Worm (Caenorhabditis elegans) whole organism, L4 larva: Measurements from ENCODE around the gene C06C3.4.

Experiments used
- F10B5.3 ChIP-seq: sonication (generic microtip); optimal IDR thresholded peaks from 2 replicates; lab custom pipeline; 2016; ENCODE audit warnings: mild to moderate bottlenecking, missing genetic modification characterization, missing compliant biosample characterization
- F37D6.2 ChIP-seq: sonication (generic microtip); optimal IDR thresholded peaks from 2 replicates; lab custom pipeline; 2016; ENCODE audit warnings: mild to moderate bottlenecking, missing genetic modification characterization, missing compliant biosample characterization
- R02D3.7 ChIP-seq: fragments of 150-350 bp; sonication (generic microtip); optimal IDR thresholded peaks from 3 replicates; lab custom pipeline; 2014; ENCODE audit warnings: missing biosample characterization, missing genetic modification characterization
- Y48G9A.11 ChIP-seq: fragments of 200-800 bp; sonication (Bioruptor generic); IDR thresholded peaks from 2 replicates; pipeline ENCODE4 v1.3.6; 2022; ENCODE audit warnings: missing genetic modification reagents, missing genetic modification characterization, missing compliant biosample characterization
- Y75B8A.6 ChIP-seq: fragments of 200-800 bp; sonication (Bioruptor generic); IDR thresholded peaks from 2 replicates; pipeline ENCODE4 v1.3.6; 2022; ENCODE audit warnings: missing genetic modification reagents, missing genetic modification characterization, missing compliant biosample characterization
- ZK337.2 ChIP-seq: fragments of 200-800 bp; sonication (Bioruptor generic); IDR thresholded peaks from 2 replicates; pipeline ENCODE4 v1.3.6; 2022; ENCODE audit warnings: missing genetic modification reagents, missing genetic modification characterization, missing compliant biosample characterization
- aly-2 ChIP-seq: sonication (generic microtip); optimal IDR thresholded peaks from 2 replicates; lab custom pipeline; 2018; ENCODE audit warnings: missing biosample characterization, missing genetic modification characterization
- ceh-32 ChIP-seq: sonication (generic microtip); optimal IDR thresholded peaks from 2 replicates; lab custom pipeline; 2016; ENCODE audit warnings: mild to moderate bottlenecking, missing genetic modification characterization, missing compliant biosample characterization; ENCODE audit not compliant: poor library complexity
- ceh-62 ChIP-seq: sonication (generic microtip); optimal IDR thresholded peaks from 2 replicates; lab custom pipeline; 2017; ENCODE audit warnings: missing biosample characterization, missing genetic modification characterization
- daf-16 ChIP-seq, 3 experiments: sonication (generic microtip); optimal IDR thresholded peaks; 2 replicates each; lab custom pipeline; 2016 to 2017; ENCODE audit warnings: missing genetic modification characterization in 3 of 3, missing genetic modification reagents in 3 of 3, mild to moderate bottlenecking in 2 of 3, missing compliant biosample characterization in 2 of 3, missing biosample characterization in 1 of 3, moderate library complexity in 1 of 3
- fkh-10 ChIP-seq: fragments of 150-350 bp; optimal IDR thresholded peaks from 2 replicates; lab custom pipeline; 2014; ENCODE audit warnings: missing biosample characterization, missing genetic modification reagents, missing genetic modification characterization
- hlh-30 ChIP-seq: sonication (generic microtip); optimal IDR thresholded peaks from 2 replicates; lab custom pipeline; 2017; ENCODE audit warnings: antibody characterized with exemption, mild to moderate bottlenecking, missing genetic modification characterization, missing compliant biosample characterization; ENCODE audit not compliant: insufficient read depth
- lim-7 ChIP-seq: fragments of 200-800 bp; sonication (Bioruptor generic); IDR thresholded peaks from 2 replicates; pipeline ENCODE4 v1.3.6; 2022; ENCODE audit warnings: missing genetic modification characterization, missing compliant biosample characterization
- lin-13 ChIP-seq: fragments of 150-350 bp; optimal IDR thresholded peaks from 2 replicates; lab custom pipeline; 2014; ENCODE audit warnings: missing biosample characterization, missing genetic modification reagents, missing genetic modification characterization
- madf-5 ChIP-seq, 2 experiments: fragments of 200-800 bp; sonication (Bioruptor generic); IDR thresholded peaks; 2 replicates each; pipeline ENCODE4 v1.3.6; 2022; ENCODE audit warnings: missing compliant biosample characterization in 2 of 2, missing genetic modification characterization in 2 of 2
- nhr-10 ChIP-seq: fragments of 150-350 bp; optimal IDR thresholded peaks from 2 replicates; lab custom pipeline; 2014; ENCODE audit warnings: missing biosample characterization, missing genetic modification characterization
- nhr-102 ChIP-seq: sonication (generic microtip); optimal IDR thresholded peaks from 2 replicates; lab custom pipeline; 2016; ENCODE audit warnings: mild to moderate bottlenecking, missing genetic modification characterization, moderate library complexity, missing compliant biosample characterization
- nhr-111 ChIP-seq: fragments of 200-800 bp; sonication (Bioruptor generic); optimal IDR thresholded peaks from 2 replicates; lab custom pipeline; 2018; ENCODE audit warnings: mild to moderate bottlenecking, missing genetic modification characterization, missing compliant biosample characterization
- nhr-237 ChIP-seq: sonication (generic microtip); optimal IDR thresholded peaks from 2 replicates; lab custom pipeline; 2017; ENCODE audit warnings: missing biosample characterization, missing genetic modification characterization
- nhr-41 ChIP-seq: fragments of 200-800 bp; sonication (Bioruptor generic); IDR thresholded peaks from 2 replicates; pipeline ENCODE4 v1.3.6; 2022; ENCODE audit warnings: missing genetic modification reagents, missing genetic modification characterization, missing compliant biosample characterization
- nhr-42 ChIP-seq: fragments of 200-800 bp; sonication (Bioruptor generic); IDR thresholded peaks from 2 replicates; pipeline ENCODE4 v1.3.6; 2022; ENCODE audit warnings: missing genetic modification characterization, missing compliant biosample characterization
- nhr-6 ChIP-seq: fragments of 150-350 bp; optimal IDR thresholded peaks from 2 replicates; lab custom pipeline; 2014; ENCODE audit warnings: missing biosample characterization, missing genetic modification characterization
- pqm-1 ChIP-seq: sonication (generic microtip); optimal IDR thresholded peaks from 2 replicates; lab custom pipeline; 2017; ENCODE audit warnings: missing biosample characterization, missing genetic modification characterization
- skn-1 ChIP-seq: fragments of 150-350 bp; optimal IDR thresholded peaks from 2 replicates; lab custom pipeline; 2014; ENCODE audit warnings: missing biosample characterization, missing genetic modification characterization
- snpc-1.2 ChIP-seq: fragments of 200-800 bp; sonication (Bioruptor generic); IDR thresholded peaks from 2 replicates; pipeline ENCODE4 v1.3.6; 2022; ENCODE audit warnings: missing genetic modification reagents, missing genetic modification characterization, missing compliant biosample characterization
- unc-130 ChIP-seq: sonication (generic microtip); optimal IDR thresholded peaks from 2 replicates; lab custom pipeline; 2016; ENCODE audit warnings: missing genetic modification reagents, missing genetic modification characterization, missing compliant biosample characterization
- vab-7 ChIP-seq: fragments of 200-800 bp; sonication (Bioruptor generic); IDR thresholded peaks from 2 replicates; pipeline ENCODE4 v1.3.6; 2022; ENCODE audit warnings: missing genetic modification reagents, missing genetic modification characterization, missing compliant biosample characterization
- zag-1 ChIP-seq: fragments of 150-350 bp; optimal IDR thresholded peaks from 2 replicates; lab custom pipeline; 2014; ENCODE audit warnings: missing biosample characterization, missing genetic modification characterization

Gene C06C3.4

DNA sequence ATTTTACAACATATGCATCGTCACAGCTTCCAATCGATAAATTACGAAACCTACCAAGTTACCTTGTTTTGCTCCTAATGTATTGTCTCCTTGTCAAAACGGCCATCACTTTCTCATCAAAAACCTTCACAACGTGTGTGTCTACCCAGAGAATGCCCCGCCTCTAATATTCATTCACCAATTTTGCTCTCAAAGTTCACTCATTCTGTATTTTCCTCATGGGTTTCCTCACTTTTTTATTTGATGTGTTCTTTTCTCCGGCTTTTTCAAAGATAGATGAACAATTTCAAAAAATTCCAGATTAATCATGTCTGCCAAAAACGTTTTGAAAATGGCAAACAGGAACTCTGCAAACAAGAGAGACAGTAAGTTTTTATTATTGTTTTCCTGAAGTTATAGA is 12.2 kb downstream of the C06C3.4 start, which contains the start of gene C06C3.7:
TSS of gene C06C3.7 (plus strand) at position 301 of the 400 bp plus-strand sequence.
- TF ChIP-seq daf-16 (GFP tag; optimal IDR thresholded peaks at IDR 0.05; lab: Kevin White, UChicago), result no peak
- TF ChIP-seq daf-16 (tag; optimal IDR thresholded peaks at IDR 0.05; lab: Kevin White, UChicago), result no peak
- TF ChIP-seq Y75B8A.6, result no peak
- TF ChIP-seq nhr-237 (tag; lab: Kevin White, UChicago), result no peak
- no peak for TF ChIP-seq hlh-30 (tag; lab: Kevin White, UChicago)
- no peak for TF ChIP-seq Y48G9A.11
- TF ChIP-seq, all 104 proteins: peak for 0

DNA sequence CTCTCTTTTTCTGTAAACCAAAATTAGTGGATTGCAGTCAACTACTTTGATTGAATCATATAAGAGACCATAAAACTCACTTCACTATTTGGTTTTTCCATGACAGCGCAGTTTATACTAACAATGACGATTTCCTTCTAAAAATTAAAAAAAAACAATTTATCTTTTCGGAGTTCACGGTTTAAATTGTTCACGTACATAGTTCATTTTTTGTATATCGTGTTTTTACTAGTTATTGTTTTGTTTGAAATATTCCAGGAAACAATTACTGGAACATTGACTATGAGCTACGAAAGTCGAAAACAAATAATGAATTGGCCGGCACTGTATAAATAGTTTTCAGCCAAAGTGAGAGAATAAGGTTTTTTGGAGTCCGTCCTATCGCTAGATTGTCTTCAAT is 19.6 kb downstream of the C06C3.4 start, which contains the start of gene lido-17:
TSS of gene lido-17 (minus strand) at position 101 of the 400 bp plus-strand sequence.
- TF ChIP-seq ceh-32 (tag; lab: Kevin White, UChicago), result no peak
- TF ChIP-seq nhr-42 (GFP tag; lab: Robert Waterston, UW), result no peak
- no peak for TF ChIP-seq ceh-62 (tag; lab: Kevin White, UChicago)
- TF ChIP-seq F10B5.3 (tag; lab: Kevin White, UChicago), result no peak
- TF ChIP-seq F37D6.2 (tag; lab: Kevin White, UChicago), result no peak
- no peak for TF ChIP-seq snpc-1.2 (GFP tag; lab: Robert Waterston, UW)
- TF ChIP-seq skn-1, result no peak
- TF ChIP-seq nhr-111 (GFP tag; lab: Kevin White, UChicago), result no peak
- no peak for TF ChIP-seq madf-5 (GFP tag; IDR thresholded peaks at IDR 0.05; lab: Robert Waterston, UW)
- no peak for TF ChIP-seq daf-16 (GFP tag; optimal IDR thresholded peaks at IDR 0.05; lab: Kevin White, UChicago)
- TF ChIP-seq daf-16 (tag; optimal IDR thresholded peaks at IDR 0.05; lab: Kevin White, UChicago), result no peak
- no peak for TF ChIP-seq fkh-10 (GFP tag; lab: Kevin White, UChicago)
- no peak for TF ChIP-seq lin-13 (GFP tag; lab: Kevin White, UChicago)

DNA sequence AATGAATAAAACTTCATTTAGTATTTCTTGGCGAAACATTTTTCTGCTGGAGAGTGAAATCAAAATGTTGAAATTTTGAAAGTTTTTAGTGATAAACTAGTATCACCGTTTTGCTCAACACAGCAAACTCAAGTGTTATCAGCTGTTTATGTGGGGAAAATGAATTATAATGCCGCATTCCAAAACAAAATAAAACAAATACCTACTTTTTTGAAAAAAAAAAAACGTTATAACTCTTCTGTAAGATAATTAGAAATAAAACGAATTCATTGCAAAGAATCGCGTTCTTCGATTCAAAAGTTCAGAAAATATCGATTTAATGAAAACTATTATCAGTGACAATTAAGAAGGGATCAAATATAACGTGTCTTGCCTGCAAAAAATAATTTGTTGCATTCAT is 24.4 kb downstream of the C06C3.4 start, which contains the start of gene Y51B9A.9:
TSS of gene Y51B9A.9 (minus strand) at position 101 of the 400 bp plus-strand sequence.
- TF ChIP-seq nhr-10 (tag; lab: Kevin White, UChicago), result no peak
- TF ChIP-seq daf-16 (GFP tag; optimal IDR thresholded peaks at IDR 0.05; lab: Kevin White, UChicago), result no peak
- TF ChIP-seq daf-16 (tag; optimal IDR thresholded peaks at IDR 0.05; lab: Kevin White, UChicago), result peak; percentile 68
- TF ChIP-seq R02D3.7 (tag; lab: Kevin White, UChicago), result no peak
- TF ChIP-seq pqm-1 (tag; lab: Kevin White, UChicago), result peak; percentile 47
- TF ChIP-seq nhr-41, result no peak

DNA sequence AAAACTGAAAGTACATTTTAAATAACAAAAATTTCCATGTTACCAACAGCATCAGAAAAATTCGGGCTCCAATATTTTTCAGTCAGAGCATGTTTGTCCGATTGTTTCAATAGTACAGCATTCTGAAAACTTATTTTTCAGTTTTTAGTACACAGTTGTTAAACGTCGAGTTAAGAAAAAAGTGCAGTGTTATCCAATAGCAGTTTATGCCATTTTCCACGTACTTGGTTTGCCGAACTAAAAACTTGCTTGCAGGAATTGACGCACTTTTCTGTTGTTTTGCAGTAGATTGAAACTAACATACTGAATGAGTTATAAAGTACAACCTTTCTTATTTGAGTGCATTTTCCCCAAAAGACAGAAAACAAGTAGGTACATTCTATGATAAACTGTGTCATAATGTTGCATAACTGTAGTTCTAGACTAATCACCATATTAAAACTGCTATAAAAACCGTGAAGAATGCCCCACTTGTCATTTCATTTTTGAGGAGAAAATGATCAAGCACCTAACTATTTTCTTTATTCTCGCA is 25.3 kb downstream of the C06C3.4 start, which contains the start of the genes Y51B9A.14 and Y51B9A.8:
TSS of gene Y51B9A.14 (minus strand) at position 101 of the 532 bp plus-strand sequence.
TSS of gene Y51B9A.8 (plus strand) at position 482 of the 532 bp plus-strand sequence.
- no peak for TF ChIP-seq snpc-1.2 (GFP tag; lab: Robert Waterston, UW)
- TF ChIP-seq daf-16 (GFP tag; optimal IDR thresholded peaks at IDR 0.05; lab: Kevin White, UChicago), result no peak
- no peak for TF ChIP-seq daf-16 (tag; optimal IDR thresholded peaks at IDR 0.05; lab: Kevin White, UChicago)
- TF ChIP-seq fkh-10 (GFP tag; lab: Kevin White, UChicago), result no peak

DNA sequence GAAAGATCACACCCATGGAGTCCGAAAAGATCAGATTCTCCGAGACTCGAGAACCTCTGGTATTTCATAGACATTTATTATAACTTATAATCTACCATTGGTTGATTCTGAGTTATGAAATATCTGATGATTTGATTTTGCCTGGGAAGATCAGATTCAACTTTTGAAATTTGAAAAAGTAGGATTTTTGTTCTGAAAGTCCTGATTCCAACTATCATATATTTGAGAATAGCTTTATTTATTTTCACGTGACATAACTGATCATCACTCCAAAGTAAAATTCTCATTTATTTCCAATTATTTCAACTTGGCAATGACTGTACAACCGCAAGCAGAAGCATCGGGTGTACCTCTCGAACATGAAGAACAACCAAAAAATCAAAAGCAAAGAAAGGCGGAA is 26.7 kb downstream of the C06C3.4 start, which contains the start of gene Y51B9A.7:
TSS of gene Y51B9A.7 (plus strand) at position 301 of the 400 bp plus-strand sequence.
- TF ChIP-seq zag-1 (no peak), daf-16 (GFP tag; optimal IDR thresholded peaks at IDR 0.05; lab: Kevin White, UChicago) (no peak), daf-16 (tag; optimal IDR thresholded peaks at IDR 0.05; lab: Kevin White, UChicago) (no peak), lim-7 (GFP tag; lab: Robert Waterston, UW) (no peak), aly-2 (tag; lab: Kevin White, UChicago) (no peak), ceh-62 (tag; lab: Kevin White, UChicago) (no peak), nhr-102 (tag; lab: Kevin White, UChicago) (no peak), vab-7 (no peak), nhr-42 (GFP tag; lab: Robert Waterston, UW) (no peak), unc-130 (GFP tag; lab: Kevin White, UChicago) (no peak), nhr-6 (tag; lab: Kevin White, UChicago) (no peak), ZK337.2 (GFP tag; lab: Robert Waterston, UW) (no peak)
- TF ChIP-seq, all 104 proteins: peak for 0
